Worm (Caenorhabditis elegans): ENCODE measurements around the gene C50B8.4.

ce11 chrV:13565781-13566180, 6.0 kb upstream of the C50B8.4 start, which contains the start of gene slrp-1:
- TF ChIP-seq aly-2 (tag; optimal IDR thresholded peaks at IDR 0.05), result no peak
- no peak for TF ChIP-seq Y116A8C.19 (tag; optimal IDR thresholded peaks at IDR 0.05; ENCODE audit: borderline replicate concordance)
- no peak for TF ChIP-seq lin-13 (GFP tag; optimal IDR thresholded peaks at IDR 0.05)
- no peak for TF ChIP-seq fkh-10 (GFP tag; optimal IDR thresholded peaks at IDR 0.05)
- TF ChIP-seq nhr-90 (tag; optimal IDR thresholded peaks at IDR 0.05; ENCODE audit: poor library complexity), result no peak
- TF ChIP-seq tbx-2 (tag; optimal IDR thresholded peaks at IDR 0.05), result no peak
- no peak for TF ChIP-seq C34B4.2 (tag; optimal IDR thresholded peaks at IDR 0.05)
- no peak for TF ChIP-seq pax-3 (tag; optimal IDR thresholded peaks at IDR 0.05)
- no peak for TF ChIP-seq ceh-8 (GFP tag; optimal IDR thresholded peaks at IDR 0.05)

Data from whole organism, L1 larva.